Worm (Caenorhabditis elegans): ENCODE data around the gene irld-21.

irld-21 gene

ce11 chrIV:10111441-10111840, 10.7 kb downstream of the irld-21 start, which contains the start of gene spch-1:
spch-1 (minus strand) TSS chrIV:10111541.
- TF ChIP-seq elt-1 (tag; optimal IDR thresholded peaks at IDR 0.05), result no peak
- TF ChIP-seq nhr-237 (tag; optimal IDR thresholded peaks at IDR 0.05), result no peak
- no peak for TF ChIP-seq unc-55 (GFP tag; optimal IDR thresholded peaks at IDR 0.05)
- TF ChIP-seq gmeb-1 (tag; optimal IDR thresholded peaks at IDR 0.05), result no peak
- no peak for TF ChIP-seq nhr-10 (tag; optimal IDR thresholded peaks at IDR 0.05)
- no peak for TF ChIP-seq nhr-6 (tag; optimal IDR thresholded peaks at IDR 0.05)
- TF ChIP-seq blmp-1 (tag; optimal IDR thresholded peaks at IDR 0.05; ENCODE audit: insufficient read depth), result no peak
- no peak for TF ChIP-seq nhr-23 (tag; optimal IDR thresholded peaks at IDR 0.05)
- no peak for TF ChIP-seq ztf-11 (tag; optimal IDR thresholded peaks at IDR 0.05)
- TF ChIP-seq elt-3 (tag; optimal IDR thresholded peaks at IDR 0.05), result no peak
- no peak for TF ChIP-seq sma-3 (GFP tag; optimal IDR thresholded peaks at IDR 0.05)
- no peak for TF ChIP-seq snpc-4 (tag; optimal IDR thresholded peaks at IDR 0.05)
- TF ChIP-seq crh-2 (tag; optimal IDR thresholded peaks at IDR 0.05), result no peak
- no peak for TF ChIP-seq ZK546.5 (tag; optimal IDR thresholded peaks at IDR 0.05)
- TF ChIP-seq R02D3.7 (tag; optimal IDR thresholded peaks at IDR 0.05), result no peak

ce11 chrIV:10110870-10111269, 11.2 kb downstream of the irld-21 start:
- TF ChIP-seq gmeb-1 (tag; optimal IDR thresholded peaks at IDR 0.05), result no peak
- no peak for TF ChIP-seq alr-1 (tag; optimal IDR thresholded peaks at IDR 0.05)
- no peak for TF ChIP-seq nhr-23 (tag; optimal IDR thresholded peaks at IDR 0.05)
- TF ChIP-seq unc-55 (GFP tag; optimal IDR thresholded peaks at IDR 0.05), result no peak
- TF ChIP-seq ztf-11 (tag; optimal IDR thresholded peaks at IDR 0.05), result no peak
- TF ChIP-seq ztf-1 (GFP tag; conservative IDR thresholded peaks at IDR 0.05), result no peak
- TF ChIP-seq Y55F3AM.14 (GFP tag; optimal IDR thresholded peaks at IDR 0.05), result no peak
- no peak for TF ChIP-seq zag-1 (tag; optimal IDR thresholded peaks at IDR 0.05)
- TF ChIP-seq nhr-129 (tag; optimal IDR thresholded peaks at IDR 0.05), result no peak
- TF ChIP-seq lin-13 (GFP tag; optimal IDR thresholded peaks at IDR 0.05), result no peak

ce11 chrIV:10110417-10110816, 11.7 kb downstream of the irld-21 start, which contains the start of gene egl-38:
egl-38 (minus strand) TSS chrIV:10110517.
- TF ChIP-seq gmeb-1 (tag; optimal IDR thresholded peaks at IDR 0.05) (no peak), mbf-1 (tag; optimal IDR thresholded peaks at IDR 0.05) (no peak), dmd-4 (tag; optimal IDR thresholded peaks at IDR 0.05) (no peak), ztf-4 (tag; optimal IDR thresholded peaks at IDR 0.05) (no peak), elt-1 (tag; optimal IDR thresholded peaks at IDR 0.05) (no peak), skn-1 (tag; optimal IDR thresholded peaks at IDR 0.05) (no peak), zag-1 (tag; optimal IDR thresholded peaks at IDR 0.05) (no peak), nhr-23 (tag; optimal IDR thresholded peaks at IDR 0.05) (no peak), sma-9 (GFP tag; optimal IDR thresholded peaks at IDR 0.05) (no peak), sma-9 (tag; optimal IDR thresholded peaks at IDR 0.05) (no peak), C34F6.9 (tag; optimal IDR thresholded peaks at IDR 0.05) (no peak), fos-1 (tag; optimal IDR thresholded peaks at IDR 0.05) (no peak), unc-62 (GFP tag; optimal IDR thresholded peaks at IDR 0.05) (no peak), F13H6.1 (tag; optimal IDR thresholded peaks at IDR 0.05) (no peak), lin-39 (tag; optimal IDR thresholded peaks at IDR 0.05) (no peak), nhr-21 (tag; optimal IDR thresholded peaks at IDR 0.05) (no peak), egl-27 (tag; optimal IDR thresholded peaks at IDR 0.05) (no peak), lin-11 (tag; optimal IDR thresholded peaks at IDR 0.05) (no peak)

- TF ChIP-seq nhr-77 (tag; optimal IDR thresholded peaks at IDR 0.05), result no peak
- TF ChIP-seq R02D3.7 (tag; optimal IDR thresholded peaks at IDR 0.05), result peak; percentile 55
Observed at ce11 chrIV:10096881-10097280, 25.2 kb downstream of the irld-21 start, which contains the start of gene dis-3. dis-3 (plus strand) TSS chrIV:10097202.

- TF ChIP-seq sem-4 (tag; optimal IDR thresholded peaks at IDR 0.05) (no peak), lsy-2 (tag; optimal IDR thresholded peaks at IDR 0.05) (no peak), unc-55 (GFP tag; optimal IDR thresholded peaks at IDR 0.05) (no peak), sma-3 (GFP tag; optimal IDR thresholded peaks at IDR 0.05) (no peak), nhr-129 (tag; optimal IDR thresholded peaks at IDR 0.05) (no peak), blmp-1 (tag; optimal IDR thresholded peaks at IDR 0.05; ENCODE audit: insufficient read depth) (no peak), nhr-6 (tag; optimal IDR thresholded peaks at IDR 0.05) (no peak), nhr-23 (tag; optimal IDR thresholded peaks at IDR 0.05) (no peak), Y55F3AM.14 (GFP tag; optimal IDR thresholded peaks at IDR 0.05) (no peak), alr-1 (tag; optimal IDR thresholded peaks at IDR 0.05) (no peak)
Observed at ce11 chrIV:10095171-10095570, 26.9 kb downstream of the irld-21 start, which contains the start of the genes C04G2.5 and msp-36. C04G2.5 (minus strand) TSS chrIV:10095271. msp-36 (plus strand) TSS chrIV:10095433.
